Worm (Caenorhabditis elegans) whole organism, L2 larva: ENCODE data around the gene pho-12.

Source experiments
- nhr-11 ChIP-seq: fragments of 150-350 bp; optimal IDR thresholded peaks from 2 replicates; lab custom pipeline; 2014; ENCODE audit warnings: missing biosample characterization, missing genetic modification characterization
- nhr-12 ChIP-seq: fragments of 150-350 bp; optimal IDR thresholded peaks from 2 replicates; lab custom pipeline; 2014; ENCODE audit warnings: missing biosample characterization, missing genetic modification characterization

ce11 chrII:5022381-5022855 lies 38.2 kb downstream of the pho-12 start, which contains the start of the genes nsy-1 and F59A6.13:
- TF ChIP-seq nhr-11 (tag; lab: Kevin White, UChicago) = no peak
- TF ChIP-seq nhr-12 (tag; lab: Kevin White, UChicago) = no peak
